Worm (Caenorhabditis elegans) whole organism, midembryonic: Measurements from ENCODE around the gene F21D12.2.

Experiments used
- T22C8.4 ChIP-seq: fragments of 200-800 bp; sonication (Bioruptor generic); IDR thresholded peaks from 2 replicates; pipeline ENCODE4 v1.3.6; 2022; ENCODE audit warnings: missing genetic modification characterization, missing compliant biosample characterization
- cog-1 ChIP-seq: sonication (generic microtip); optimal IDR thresholded peaks from 2 replicates; lab custom pipeline; 2016; ENCODE audit warnings: missing genetic modification characterization, missing compliant biosample characterization
- flt-1 ChIP-seq: fragments of 200-800 bp; sonication (Bioruptor generic); IDR thresholded peaks from 2 replicates; pipeline ENCODE4 v1.3.6; 2022; ENCODE audit warnings: missing genetic modification characterization, missing compliant biosample characterization
- klf-2 ChIP-seq: fragments of 200-800 bp; sonication (Bioruptor generic); conservative IDR thresholded peaks from 2 replicates; pipeline ENCODE4 v1.3.6; 2022; ENCODE audit warnings: missing genetic modification reagents, missing genetic modification characterization, missing compliant biosample characterization
- med-1 ChIP-seq: sonication (generic microtip); optimal IDR thresholded peaks from 2 replicates; lab custom pipeline; 2017; ENCODE audit warnings: missing genetic modification characterization, mild to moderate bottlenecking, missing compliant biosample characterization, antibody characterized with exemption, missing genetic modification reagents; ENCODE audit not compliant: insufficient read depth
- ref-1 ChIP-seq: fragments of 200-800 bp; sonication (Bioruptor generic); conservative IDR thresholded peaks from 2 replicates; pipeline ENCODE4 v1.3.6; 2022; ENCODE audit warnings: missing genetic modification reagents, missing genetic modification characterization, missing compliant biosample characterization
- tab-1 ChIP-seq: fragments of 200-800 bp; sonication (Bioruptor generic); IDR thresholded peaks from 2 replicates; pipeline ENCODE4 v1.3.6; 2022; ENCODE audit warnings: missing genetic modification characterization, missing compliant biosample characterization
- ztf-23 ChIP-seq: fragments of 200-800 bp; sonication (Bioruptor generic); IDR thresholded peaks from 2 replicates; pipeline ENCODE4 v1.3.6; 2022; ENCODE audit warnings: missing genetic modification reagents, missing genetic modification characterization, missing compliant biosample characterization
- ztf-29 ChIP-seq: fragments of 200-800 bp; sonication (Bioruptor generic); IDR thresholded peaks from 2 replicates; pipeline ENCODE4 v1.3.6; 2022; ENCODE audit warnings: missing genetic modification reagents, missing genetic modification characterization, missing compliant biosample characterization

- TF ChIP-seq tab-1 (GFP tag; lab: Robert Waterston, UW) (no peak), ztf-23 (GFP tag; lab: Robert Waterston, UW) (no peak), flt-1 (GFP tag; lab: Robert Waterston, UW) (no peak), ref-1 (no peak), T22C8.4 (GFP tag; lab: Robert Waterston, UW) (no peak), cog-1 (tag; lab: Kevin White, UChicago) (no peak), klf-2 (GFP tag; lab: Robert Waterston, UW) (no peak), ztf-29 (no peak), med-1 (no peak)
Measured at ce11 chrII:7305558-7305957, 12.0 kb upstream of the F21D12.2 start, which contains the start of gene brf-1.
